Comparison of ENCODE assay signal across 2 worm cellular contexts in genomic region chrV:18969590-18970105, ce11.
TF ChIP-seq lines count a peak whose summit lies in the region.

TSS of gene Y39B6A.42 (minus strand) at chrV:18969640.

TF ChIP-seq in whole organism, L4 larva, 104 proteins besides CTCF, POLR2A, EP300 and RAD21:
- no peak for TF ChIP-seq fos-1 (tag; optimal IDR thresholded peaks at IDR 0.05; lab: Kevin White, UChicago)
- TF ChIP-seq snpc-1.2 (GFP tag; IDR thresholded peaks at IDR 0.05; lab: Robert Waterston, UW): no peak
- peak; percentile 37; the same call in 1 of the 2 replicates for TF ChIP-seq lin-38 (GFP tag; IDR thresholded peaks at IDR 0.05; lab: Robert Waterston, UW)
- no peak for TF ChIP-seq mxl-3 (GFP tag; optimal IDR thresholded peaks at IDR 0.05; lab: Kevin White, UChicago)
- TF ChIP-seq F49E8.2 (tag; optimal IDR thresholded peaks at IDR 0.05; lab: Kevin White, UChicago; ENCODE audit: borderline replicate concordance): peak; percentile 13
- no peak for TF ChIP-seq ceh-20 (GFP tag; IDR thresholded peaks at IDR 0.05; lab: Robert Waterston, UW)

TF ChIP-seq in whole organism, young adult, 124 proteins besides CTCF, POLR2A, EP300 and RAD21:
- TF ChIP-seq tbx-9 (tag; optimal IDR thresholded peaks at IDR 0.05; lab: Kevin White, UChicago; ENCODE audit: borderline replicate concordance) (no peak), lsl-1 (GFP tag; optimal IDR thresholded peaks at IDR 0.05; lab: Kevin White, UChicago) (peak; percentile 84), madf-6 (GFP tag; IDR thresholded peaks at IDR 0.05; lab: Robert Waterston, UW) (peak; percentile 87), ceh-91 (GFP tag; IDR thresholded peaks at IDR 0.05; lab: Robert Waterston, UW) (peak; percentile 34; the same call in 1 of the 2 replicates), efl-1 (GFP tag; optimal IDR thresholded peaks at IDR 0.05; lab: Kevin White, UChicago) (peak; percentile 34), unc-130 (GFP tag; optimal IDR thresholded peaks at IDR 0.05; lab: Kevin White, UChicago) (no peak), aptf-2 (GFP tag; conservative IDR thresholded peaks at IDR 0.05; lab: Robert Waterston, UW) (no peak), F49E8.2 (tag; optimal IDR thresholded peaks at IDR 0.05; lab: Kevin White, UChicago; ENCODE audit: insufficient read depth) (peak; percentile 55), D2030.7 (GFP tag; IDR thresholded peaks at IDR 0.05; lab: Robert Waterston, UW) (0 out of 2 replicates have a peak, but pooled peaks have one; percentile 30), nhr-120 (GFP tag; IDR thresholded peaks at IDR 0.05; lab: Robert Waterston, UW) (no peak), aptf-3 (GFP tag; IDR thresholded peaks at IDR 0.05; lab: Robert Waterston, UW) (no peak), ZK185.1 (tag; optimal IDR thresholded peaks at IDR 0.05; lab: Kevin White, UChicago; ENCODE audit: poor library complexity, severe bottlenecking) (no peak), nhr-179 (tag; optimal IDR thresholded peaks at IDR 0.05; lab: Kevin White, UChicago) (no peak), xnd-1 (tag; optimal IDR thresholded peaks at IDR 0.05; lab: Kevin White, UChicago) (peak; percentile 72), F57A8.1 (GFP tag; optimal IDR thresholded peaks at IDR 0.05; lab: Kevin White, UChicago) (no peak), hlh-26 (GFP tag; conservative IDR thresholded peaks at IDR 0.05; lab: Robert Waterston, UW) (no peak), zfh-2 (GFP tag; conservative IDR thresholded peaks at IDR 0.05; lab: Robert Waterston, UW) (no peak), nfya-1 (tag; optimal IDR thresholded peaks at IDR 0.05; lab: Kevin White, UChicago; ENCODE audit: borderline replicate concordance, insufficient read depth) (no peak), bed-1 (GFP tag; IDR thresholded peaks at IDR 0.05; lab: Robert Waterston, UW) (no peak), F33H1.4 (GFP tag; IDR thresholded peaks at IDR 0.05; lab: Robert Waterston, UW) (peak; percentile 82), egl-44 (GFP tag; IDR thresholded peaks at IDR 0.05; lab: Robert Waterston, UW) (no peak), die-1 (tag; optimal IDR thresholded peaks at IDR 0.05; lab: Kevin White, UChicago) (no peak), madf-8 (GFP tag; conservative IDR thresholded peaks at IDR 0.05; lab: Robert Waterston, UW) (peak; percentile 53), rpc-1 (optimal IDR thresholded peaks at IDR 0.05; lab: Kevin White, UChicago) (no peak), rpc-1 (tag; optimal IDR thresholded peaks at IDR 0.05; lab: Kevin White, UChicago) (no peak), B0035.1 (tag; optimal IDR thresholded peaks at IDR 0.05; lab: Kevin White, UChicago) (no peak), T07F8.4 (tag; optimal IDR thresholded peaks at IDR 0.05; lab: Kevin White, UChicago) (no peak), Y79H2A.3 (GFP tag; conservative IDR thresholded peaks at IDR 0.05; lab: Robert Waterston, UW) (no peak), Y53G8AR.9 (GFP tag; conservative IDR thresholded peaks at IDR 0.05; lab: Robert Waterston, UW) (no peak), lag-1 (GFP tag; IDR thresholded peaks at IDR 0.05; lab: Robert Waterston, UW) (no peak), snpc-3.4 (tag; optimal IDR thresholded peaks at IDR 0.05; lab: Kevin White, UChicago) (peak; percentile 60)

Comparison
In these comparisons a context has a peak if more than half of its experiments do, and no peak if none do; other contexts are left out.
1. Of the 7 proteins assayed by ChIP-seq in both whole organism, young adult and whole organism, L4 larva: peak only in whole organism, young adult: none; only in whole organism, L4 larva: none; in both: F49E8.2; in neither: 6.